Fruit fly (Drosophila melanogaster): ENCODE data around the gene CG10969.

The CG10969 gene

DNA sequence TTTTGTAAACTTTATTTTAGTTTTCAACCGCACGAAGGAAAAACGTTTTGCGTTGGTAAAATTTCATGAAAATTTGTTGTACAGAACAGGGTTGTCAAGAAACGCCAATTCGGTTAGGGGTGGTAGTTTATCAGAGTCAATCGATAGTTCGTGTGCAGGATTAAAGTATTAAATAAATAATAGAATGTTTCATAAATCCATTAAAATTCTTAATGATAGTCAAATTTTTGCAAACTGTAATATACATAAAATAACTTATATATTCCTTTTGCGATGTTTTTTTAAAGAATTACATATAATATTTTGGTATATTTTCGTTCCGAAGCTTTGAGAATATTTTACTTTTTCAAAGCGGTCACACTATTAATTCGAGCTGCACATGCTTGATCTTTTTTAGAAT is 33.0 kb upstream of the CG10969 start, which contains the start of the genes Sf3a2 and CG42588 (continued):
- TF ChIP-seq tap (tag; optimal IDR thresholded peaks at IDR 0.05) (peak; percentile 48), CG1603 (tag; optimal IDR thresholded peaks at IDR 0.05) (no peak), CrebB (tag; optimal IDR thresholded peaks at IDR 0.05) (no peak), Hr3 (GFP tag; optimal IDR thresholded peaks at IDR 0.05) (peak; percentile 67), sisA (GFP tag; IDR thresholded peaks at IDR 0.05) (peak; percentile 63), BtbVII (GFP tag; optimal IDR thresholded peaks at IDR 0.05) (no peak), toy (GFP tag; IDR thresholded peaks at IDR 0.05) (no peak), shn (GFP tag; optimal IDR thresholded peaks at IDR 0.05) (peak; percentile 5), tgo (GFP tag; IDR thresholded peaks at IDR 0.05) (peak; percentile 72), pfk (GFP tag; optimal IDR thresholded peaks at IDR 0.05) (no peak), CG11560 (tag; IDR thresholded peaks at IDR 0.05) (no peak), Nf-YC (tag; optimal IDR thresholded peaks at IDR 0.05) (no peak), B-H1 (GFP tag; IDR thresholded peaks at IDR 0.05) (peak; percentile 44; the same call in 2 of the 3 replicates), tx (GFP tag; optimal IDR thresholded peaks at IDR 0.05) (peak; percentile 10), CG9609 (GFP tag; optimal IDR thresholded peaks at IDR 0.05) (peak; percentile 10), psq (GFP tag; optimal IDR thresholded peaks at IDR 0.05) (peak; percentile 58), nerfin-1 (tag; optimal IDR thresholded peaks at IDR 0.05) (peak; percentile 48), CG4360 (GFP tag; IDR thresholded peaks at IDR 0.05) (peak; percentile 62), Bteb2 (GFP tag; optimal IDR thresholded peaks at IDR 0.05) (no peak), knrl (GFP tag; IDR thresholded peaks at IDR 0.05; ENCODE audit: partially characterized antibody) (peak; percentile 86), CG32767 (GFP tag; IDR thresholded peaks at IDR 0.05) (peak; percentile 63), CG8765 (GFP tag; IDR thresholded peaks at IDR 0.05) (no peak), abd-A (tag; optimal IDR thresholded peaks at IDR 0.05) (no peak), vvl (GFP tag; IDR thresholded peaks at IDR 0.05) (peak; percentile 88; the same call in 1 of the 2 replicates), HLH4C (GFP tag; IDR thresholded peaks at IDR 0.05; ENCODE audit: partially characterized antibody) (peak; percentile 67), dpn (GFP tag; optimal IDR thresholded peaks at IDR 0.05) (peak; percentile 46 to 77), CG13894 (tag; optimal IDR thresholded peaks at IDR 0.05) (no peak), br (optimal IDR thresholded peaks at IDR 0.05) (no peak), Drgx (GFP tag; IDR thresholded peaks at IDR 0.05) (no peak), CG9817 (tag; optimal IDR thresholded peaks at IDR 0.05) (peak; percentile 29), scrt (GFP tag; optimal IDR thresholded peaks at IDR 0.05) (no peak), CG12155 (GFP tag; optimal IDR thresholded peaks at IDR 0.05) (peak; percentile 68), Ets97D (GFP tag; optimal IDR thresholded peaks at IDR 0.05) (peak; percentile 57), NK7.1 (GFP tag; optimal IDR thresholded peaks at IDR 0.05) (no peak), kay (GFP tag; optimal IDR thresholded peaks at IDR 0.05) (peak; percentile 29), gce (GFP tag; IDR thresholded peaks at IDR 0.05) (no peak), nom (GFP tag; optimal IDR thresholded peaks at IDR 0.05) (no peak), ab (GFP tag; optimal IDR thresholded peaks at IDR 0.05) (no peak), CG15601 (tag; optimal IDR thresholded peaks at IDR 0.05) (peak; percentile 77), gsb (GFP tag; IDR thresholded peaks at IDR 0.05) (no peak), CG7372 (GFP tag; IDR thresholded peaks at IDR 0.05) (0 out of 2 replicates have a peak, but pooled peaks have one; percentile 54), HHEX (GFP tag; optimal IDR thresholded peaks at IDR 0.05) (no peak), CG3847 (GFP tag; IDR thresholded peaks at IDR 0.05) (peak; percentile 83), CTCF (GFP tag; optimal IDR thresholded peaks at IDR 0.05) (no peak), croc (GFP tag; conservative IDR thresholded peaks at IDR 0.05) (no peak), CG7786 (GFP tag; optimal IDR thresholded peaks at IDR 0.05) (peak; percentile 2), sim (GFP tag; IDR thresholded peaks at IDR 0.05) (no peak), bcd (GFP tag; optimal IDR thresholded peaks at IDR 0.05) (no peak), CG14965 (GFP tag; optimal IDR thresholded peaks at IDR 0.05; ENCODE audit: borderline replicate concordance) (no peak), Opbp (GFP tag; IDR thresholded peaks at IDR 0.05; ENCODE audit: partially characterized antibody) (peak; percentile 76), CG17359 (tag; optimal IDR thresholded peaks at IDR 0.05) (peak; percentile 48), B-H2 (GFP tag; optimal IDR thresholded peaks at IDR 0.05) (peak; percentile 59), CG4617 (GFP tag; optimal IDR thresholded peaks at IDR 0.05; ENCODE audit: borderline replicate concordance) (peak; percentile 80)
